Fruit fly (Drosophila melanogaster) Kc167 (cell line): ENCODE results near the gene Pitslre.

Experiments used
- Sin3A ChIP-seq: fragments of >200 bp; optimal IDR thresholded peaks from 2 replicates; lab custom pipeline; 2018; ENCODE audit warnings: missing external identifiers
- h ChIP-seq: fragments of >200 bp; optimal IDR thresholded peaks from 3 replicates; lab custom pipeline; 2018; ENCODE audit warnings: missing external identifiers
- insv ChIP-seq: fragments of >200 bp; optimal IDR thresholded peaks from 3 replicates; lab custom pipeline; 2018; ENCODE audit warnings: missing external identifiers
- psq ChIP-seq: fragments of >200 bp; optimal IDR thresholded peaks from 2 replicates; lab custom pipeline; 2017; ENCODE audit warnings: missing external identifiers

dm6 chr3L:20798325-20798846 lies 27.1 kb downstream of the Pitslre start, which contains the start of the genes CG3698 and tzn:
- no peak for TF ChIP-seq Sin3A (lab: Kevin White, UChicago)
- TF ChIP-seq h, result no peak
- no peak for TF ChIP-seq psq (lab: Kevin White, UChicago)
- TF ChIP-seq insv, result no peak
